Fruit fly (Drosophila melanogaster): Measurements from ENCODE around the gene CG7730.

The CG7730 gene

dm6 chr3L:17009715-17010491 is 17.4 kb upstream of the CG7730 start (continued):
- TF ChIP-seq Lim3 (GFP tag; IDR thresholded peaks at IDR 0.05) (no peak), phol (tag; optimal IDR thresholded peaks at IDR 0.05) (peak; percentile 20), Poxn (GFP tag; IDR thresholded peaks at IDR 0.05) (no peak), fru (optimal IDR thresholded peaks at IDR 0.05) (no peak), kah (GFP tag; optimal IDR thresholded peaks at IDR 0.05) (no peak), salm (tag; optimal IDR thresholded peaks at IDR 0.05) (peak; percentile 19), Scr (GFP tag; IDR thresholded peaks at IDR 0.05; ENCODE audit: partially characterized antibody) (peak; percentile 47; the same call in 1 of the 2 replicates), CG11247 (GFP tag; IDR thresholded peaks at IDR 0.05) (peak; percentile 42; the same call in 1 of the 2 replicates), CG1647 (GFP tag; optimal IDR thresholded peaks at IDR 0.05) (no peak), CG31224 (GFP tag; IDR thresholded peaks at IDR 0.05) (no peak), CG1602 (GFP tag; optimal IDR thresholded peaks at IDR 0.05) (peak; percentile 18), Myb (GFP tag; optimal IDR thresholded peaks at IDR 0.05) (peak; percentile 2), Stat92E (GFP tag; optimal IDR thresholded peaks at IDR 0.05) (peak in 1 of 3 experiments; percentile 36), CG4730 (GFP tag; IDR thresholded peaks at IDR 0.05) (peak; percentile 23; the same call in 1 of the 2 replicates), HmgD (GFP tag; optimal IDR thresholded peaks at IDR 0.05) (peak; percentile 72), CG17912 (GFP tag; optimal IDR thresholded peaks at IDR 0.05) (no peak), insv (GFP tag; optimal IDR thresholded peaks at IDR 0.05) (peak in 1 of 2 experiments; percentile 39), Hr39 (optimal IDR thresholded peaks at IDR 0.05) (no peak), CG8290 (GFP tag; optimal IDR thresholded peaks at IDR 0.05) (peak; percentile 39), CG8290 (tag; optimal IDR thresholded peaks at IDR 0.05) (peak; percentile 10 to 87), ssp (GFP tag; IDR thresholded peaks at IDR 0.05) (no peak), ase (GFP tag; IDR thresholded peaks at IDR 0.05) (no peak), nmo (GFP tag; optimal IDR thresholded peaks at IDR 0.05) (peak; percentile 26), Hr78 (GFP tag; optimal IDR thresholded peaks at IDR 0.05) (peak in 1 of 2 experiments; percentile 81), Six4 (GFP tag; optimal IDR thresholded peaks at IDR 0.05) (no peak), CG9437 (GFP tag; optimal IDR thresholded peaks at IDR 0.05) (no peak), shn (GFP tag; optimal IDR thresholded peaks at IDR 0.05) (peak; percentile 15), PHDP (tag; optimal IDR thresholded peaks at IDR 0.05) (peak; percentile 33), luna (GFP tag; optimal IDR thresholded peaks at IDR 0.05) (no peak), Chrac-16 (GFP tag; optimal IDR thresholded peaks at IDR 0.05) (no peak), CG13624 (GFP tag; optimal IDR thresholded peaks at IDR 0.05) (no peak), Sry-β (GFP tag; optimal IDR thresholded peaks at IDR 0.05) (no peak), CG10543 (GFP tag; optimal IDR thresholded peaks at IDR 0.05) (peak; percentile 99), HHEX (GFP tag; optimal IDR thresholded peaks at IDR 0.05) (peak; percentile 40), tna (GFP tag; IDR thresholded peaks at IDR 0.05; ENCODE audit: partially characterized antibody) (peak; percentile 19; the same call in 1 of the 2 replicates), pum (GFP tag; optimal IDR thresholded peaks at IDR 0.05) (no peak), CG18262 (tag; optimal IDR thresholded peaks at IDR 0.05) (peak; percentile 0), CG13296 (GFP tag; optimal IDR thresholded peaks at IDR 0.05) (peak; percentile 62), CG15696 (tag; optimal IDR thresholded peaks at IDR 0.05) (peak; percentile 26), pzg (GFP tag; optimal IDR thresholded peaks at IDR 0.05) (peak; percentile 11), CG16779 (GFP tag; IDR thresholded peaks at IDR 0.05) (0 out of 2 replicates have a peak, but pooled peaks have one; percentile 20), CG6813 (GFP tag; optimal IDR thresholded peaks at IDR 0.05) (peak; percentile 17), pfk (GFP tag; optimal IDR thresholded peaks at IDR 0.05) (peak; percentile 39), schlank (tag; optimal IDR thresholded peaks at IDR 0.05) (no peak), wdn (GFP tag; IDR thresholded peaks at IDR 0.05) (no peak), scrt (GFP tag; optimal IDR thresholded peaks at IDR 0.05) (peak; percentile 50), pho (GFP tag; optimal IDR thresholded peaks at IDR 0.05) (peak; percentile 26), CG7271 (tag; optimal IDR thresholded peaks at IDR 0.05) (no peak), Tbp (GFP tag; optimal IDR thresholded peaks at IDR 0.05) (no peak)
